Fruit fly (Drosophila melanogaster) whole organism, embryonic: ENCODE data around the gene CG15498.

Experiments used
- Awh ChIP-seq: fragments of 200-800 bp; sonication (Bioruptor generic); IDR thresholded peaks from 2 replicates; pipeline ENCODE4, ENCODE4 v1.3.6; 2022; ENCODE audit warnings: missing biosample characterization, missing genetic modification characterization
- CG10267 ChIP-seq: fragments of 200-800 bp; sonication (Bioruptor generic); optimal IDR thresholded peaks from 2 replicates; lab custom pipeline; 2018; ENCODE audit warnings: missing biosample characterization, mild to moderate bottlenecking, missing genetic modification characterization, moderate library complexity
- CG11723 ChIP-seq: fragments of 200-800 bp; sonication (Bioruptor generic); optimal IDR thresholded peaks from 2 replicates; lab custom pipeline; 2017; ENCODE audit warnings: missing biosample characterization, mild to moderate bottlenecking, missing genetic modification characterization
- CG18599 ChIP-seq: fragments of 200-800 bp; sonication (Bioruptor generic); optimal IDR thresholded peaks from 3 replicates; lab custom pipeline; 2017; ENCODE audit warnings: missing biosample characterization, missing genetic modification characterization, mild to moderate bottlenecking, moderate library complexity, missing genetic modification reagents
- CG2120 ChIP-seq: fragments of 200-800 bp; sonication (Bioruptor generic); optimal IDR thresholded peaks from 3 replicates; lab custom pipeline; 2016; ENCODE audit warnings: missing biosample characterization, missing genetic modification characterization
- CG3281 ChIP-seq: fragments of 200-800 bp; sonication (Bioruptor generic); optimal IDR thresholded peaks from 3 replicates; lab custom pipeline; 2017; ENCODE audit warnings: missing biosample characterization, mild to moderate bottlenecking, missing genetic modification characterization
- CG33213 ChIP-seq: fragments of 200-800 bp; sonication (Bioruptor generic); optimal IDR thresholded peaks from 3 replicates; lab custom pipeline; 2016; ENCODE audit warnings: missing biosample characterization, missing genetic modification characterization
- CG3726 ChIP-seq: fragments of 200-800 bp; sonication (Bioruptor generic); IDR thresholded peaks from 3 replicates; pipeline ENCODE4, ENCODE4 v1.3.6; 2022; ENCODE audit warnings: missing biosample characterization, missing genetic modification characterization
- CG4328 ChIP-seq: fragments of 200-800 bp; sonication (Bioruptor generic); optimal IDR thresholded peaks from 3 replicates; lab custom pipeline; 2017; ENCODE audit warnings: missing biosample characterization, missing genetic modification reagents, missing genetic modification characterization
- CG5245 ChIP-seq: fragments of 200-800 bp; sonication (Bioruptor generic); optimal IDR thresholded peaks from 3 replicates; lab custom pipeline; 2016; ENCODE audit warnings: missing biosample characterization, missing genetic modification characterization
- CG6765 ChIP-seq: fragments of 200-800 bp; sonication (Bioruptor generic); optimal IDR thresholded peaks from 3 replicates; lab custom pipeline; 2017; ENCODE audit warnings: missing biosample characterization, mild to moderate bottlenecking, missing genetic modification characterization
- CG7745 ChIP-seq: fragments of 200-800 bp; sonication (Bioruptor generic); optimal IDR thresholded peaks from 2 replicates; lab custom pipeline; 2018; ENCODE audit warnings: missing biosample characterization, mild to moderate bottlenecking, missing genetic modification characterization, moderate library complexity
- CG9817 ChIP-seq: fragments of 200-800 bp; sonication (Bioruptor generic); optimal IDR thresholded peaks from 2 replicates; lab custom pipeline; 2018; ENCODE audit warnings: missing biosample characterization, mild to moderate bottlenecking, missing genetic modification characterization, moderate library complexity
- CG9932 ChIP-seq: fragments of 200-800 bp; sonication (Bioruptor generic); IDR thresholded peaks from 2 replicates; pipeline ENCODE4 v1.3.6; 2022; ENCODE audit warnings: missing biosample characterization, missing genetic modification characterization
- Chrac-16 ChIP-seq: fragments of 200-800 bp; sonication (Bioruptor generic); optimal IDR thresholded peaks from 3 replicates; lab custom pipeline; 2016; ENCODE audit warnings: missing biosample characterization, missing genetic modification characterization
- Dp ChIP-seq: fragments of 200-800 bp; sonication (Bioruptor generic); optimal IDR thresholded peaks from 2 replicates; lab custom pipeline; 2018; ENCODE audit warnings: missing biosample characterization, mild to moderate bottlenecking, missing genetic modification characterization, moderate library complexity
- Fer2 ChIP-seq: fragments of 200-800 bp; sonication (Bioruptor generic); optimal IDR thresholded peaks from 2 replicates; lab custom pipeline; 2018; ENCODE audit warnings: missing biosample characterization, mild to moderate bottlenecking, missing genetic modification characterization, moderate library complexity
- Gug ChIP-seq: fragments of 200-800 bp; sonication (Bioruptor generic); IDR thresholded peaks from 4 replicates; pipeline ENCODE4 v1.3.6; 2022; ENCODE audit warnings: missing biosample characterization, missing genetic modification characterization
- Nf-YB ChIP-seq: fragments of 200-800 bp; sonication (Bioruptor generic); optimal IDR thresholded peaks from 3 replicates; lab custom pipeline; 2019; ENCODE audit warnings: missing biosample characterization, mild to moderate bottlenecking, missing genetic modification characterization, moderate library complexity
- Nf-YC ChIP-seq: fragments of 200-800 bp; optimal IDR thresholded peaks from 3 replicates; lab custom pipeline; 2019; ENCODE audit warnings: missing biosample characterization, mild to moderate bottlenecking, missing genetic modification characterization, moderate library complexity
- Rx ChIP-seq: fragments of 200-800 bp; sonication (Bioruptor generic); IDR thresholded peaks from 2 replicates; pipeline ENCODE4 v1.3.6; 2022; ENCODE audit warnings: missing biosample characterization, missing genetic modification characterization
- Scr ChIP-seq: fragments of 200-800 bp; sonication (Bioruptor generic); IDR thresholded peaks from 2 replicates; pipeline ENCODE4 v1.3.6; 2022; ENCODE audit warnings: missing biosample characterization, missing genetic modification characterization; ENCODE audit not compliant: partially characterized antibody
- YL-1 ChIP-seq: fragments of 200-800 bp; sonication (Bioruptor generic); optimal IDR thresholded peaks from 3 replicates; lab custom pipeline; 2017; ENCODE audit warnings: missing biosample characterization, mild to moderate bottlenecking, missing genetic modification characterization
- ash1 ChIP-seq: fragments of 200-800 bp; sonication (Bioruptor generic); optimal IDR thresholded peaks from 2 replicates; lab custom pipeline; 2018; ENCODE audit warnings: missing biosample characterization, mild to moderate bottlenecking, missing genetic modification characterization
- croc ChIP-seq: fragments of 200-800 bp; sonication (Bioruptor generic); conservative IDR thresholded peaks from 3 replicates; pipeline ENCODE4 v1.3.6; 2022; ENCODE audit warnings: missing biosample characterization, missing genetic modification characterization
- dm ChIP-seq: fragments of 200-800 bp; sonication (Bioruptor generic); optimal IDR thresholded peaks from 3 replicates; lab custom pipeline; 2016; ENCODE audit warnings: missing biosample characterization, missing genetic modification characterization
- dmrt99B ChIP-seq: fragments of 200-800 bp; sonication (Bioruptor generic); optimal IDR thresholded peaks from 2 replicates; lab custom pipeline; 2018; ENCODE audit warnings: missing biosample characterization, mild to moderate bottlenecking, missing genetic modification characterization, moderate library complexity
- fd64A ChIP-seq: fragments of 200-800 bp; sonication (Bioruptor generic); optimal IDR thresholded peaks from 3 replicates; lab custom pipeline; 2018; ENCODE audit warnings: missing biosample characterization, mild to moderate bottlenecking, missing genetic modification characterization
- gcm2 ChIP-seq: fragments of 200-800 bp; sonication (Bioruptor generic); optimal IDR thresholded peaks from 2 replicates; lab custom pipeline; 2016; ENCODE audit warnings: missing biosample characterization, missing genetic modification characterization
- gsb-n ChIP-seq: fragments of 200-800 bp; sonication (Bioruptor generic); optimal IDR thresholded peaks from 3 replicates; lab custom pipeline; 2018; ENCODE audit warnings: missing biosample characterization, mild to moderate bottlenecking, missing genetic modification characterization
- nmo ChIP-seq: fragments of 200-800 bp; sonication (Bioruptor generic); optimal IDR thresholded peaks from 2 replicates; lab custom pipeline; 2018; ENCODE audit warnings: missing biosample characterization, mild to moderate bottlenecking, missing genetic modification characterization, moderate library complexity
- otp ChIP-seq: fragments of 200-800 bp; sonication (Bioruptor generic); IDR thresholded peaks from 3 replicates; pipeline ENCODE4, ENCODE4 v1.3.6; 2022; ENCODE audit warnings: missing biosample characterization, missing genetic modification characterization
- pb ChIP-seq: fragments of 200-800 bp; sonication (Bioruptor generic); optimal IDR thresholded peaks from 3 replicates; lab custom pipeline; 2016; ENCODE audit warnings: missing biosample characterization, missing genetic modification characterization
- phol ChIP-seq: fragments of 200-800 bp; sonication (Bioruptor generic); optimal IDR thresholded peaks from 3 replicates; lab custom pipeline; 2018; ENCODE audit warnings: missing biosample characterization, mild to moderate bottlenecking, missing genetic modification characterization, moderate library complexity
- ro ChIP-seq: fragments of 200-800 bp; sonication (Bioruptor generic); IDR thresholded peaks from 2 replicates; pipeline ENCODE4 v1.3.6; 2022; ENCODE audit warnings: missing biosample characterization, missing genetic modification characterization
- slou ChIP-seq: fragments of 200-800 bp; sonication (Bioruptor generic); optimal IDR thresholded peaks from 3 replicates; lab custom pipeline; 2016; ENCODE audit warnings: missing biosample characterization, missing genetic modification characterization
- trem ChIP-seq: fragments of 200-800 bp; optimal IDR thresholded peaks from 3 replicates; lab custom pipeline; 2019; ENCODE audit warnings: missing biosample characterization, mild to moderate bottlenecking, missing genetic modification characterization, moderate library complexity
- twi ChIP-seq: fragments of 200-800 bp; optimal IDR thresholded peaks from 2 replicates; lab custom pipeline; 2019; ENCODE audit warnings: missing biosample characterization, mild to moderate bottlenecking, missing genetic modification characterization, moderate library complexity
- z ChIP-seq: fragments of 200-800 bp; sonication (Bioruptor generic); IDR thresholded peaks from 3 replicates; pipeline ENCODE4 v1.3.6; 2022; ENCODE audit warnings: missing biosample characterization, missing genetic modification characterization

Gene CG15498

dm6 chr3R:21534697-21535676, 34.0 kb downstream of the CG15498 start (continued):
- TF ChIP-seq CG10267 (tag; lab: Kevin White, UChicago): peak; percentile 32
- TF ChIP-seq CG9932 (GFP tag; lab: Robert Waterston, UW): no peak
- no peak for TF ChIP-seq CG3281 (GFP tag; lab: Kevin White, UChicago)
- peak; percentile 51 for TF ChIP-seq phol (tag; lab: Kevin White, UChicago)
- TF ChIP-seq Scr (GFP tag; lab: Robert Waterston, UW): no peak
- peak; percentile 59 for TF ChIP-seq twi (tag; lab: Kevin White, UChicago)
- no peak for TF ChIP-seq dm (GFP tag; lab: Kevin White, UChicago)
- no peak for TF ChIP-seq CG2120 (GFP tag; lab: Kevin White, UChicago)
- no peak for TF ChIP-seq CG18599 (GFP tag; lab: Kevin White, UChicago)
- TF ChIP-seq slou (GFP tag; lab: Kevin White, UChicago): no peak
- TF ChIP-seq otp (GFP tag; lab: Robert Waterston, UW): no peak
- TF ChIP-seq CG11723 (GFP tag; lab: Kevin White, UChicago): no peak
- peak; percentile 24 for TF ChIP-seq trem (tag; lab: Kevin White, UChicago)

dm6 chr3R:21534256-21534655, 34.7 kb downstream of the CG15498 start:
- no peak for TF ChIP-seq ash1 (GFP tag; lab: Kevin White, UChicago)
- TF ChIP-seq Chrac-16: no peak
- TF ChIP-seq Dp (GFP tag; lab: Kevin White, UChicago): no peak
- TF ChIP-seq CG5245 (GFP tag; lab: Kevin White, UChicago): no peak
- no peak for TF ChIP-seq ro (GFP tag; lab: Robert Waterston, UW)
- no peak for TF ChIP-seq CG4328 (GFP tag; lab: Kevin White, UChicago)
- no peak for TF ChIP-seq CG33213 (GFP tag; lab: Kevin White, UChicago)
- no peak for TF ChIP-seq Awh (GFP tag; lab: Robert Waterston, UW)
- no peak for TF ChIP-seq gcm2 (GFP tag; lab: Kevin White, UChicago)
- TF ChIP-seq pb (GFP tag; lab: Kevin White, UChicago): no peak
- TF ChIP-seq Fer2 (tag; lab: Kevin White, UChicago): no peak
- TF ChIP-seq CG7745: no peak
- TF ChIP-seq CG6765 (GFP tag; lab: Kevin White, UChicago): no peak
- no peak for TF ChIP-seq croc
- TF ChIP-seq YL-1 (GFP tag; lab: Kevin White, UChicago): no peak
- peak; percentile 70 for TF ChIP-seq Nf-YB (GFP tag; lab: Kevin White, UChicago)
- no peak for TF ChIP-seq CG9817
- TF ChIP-seq gsb-n (tag; lab: Kevin White, UChicago): no peak
- TF ChIP-seq z (GFP tag; lab: Robert Waterston, UW): 0 out of 3 replicates have a peak, but pooled peaks have one; percentile 12
- TF ChIP-seq nmo (GFP tag; lab: Kevin White, UChicago): no peak
- TF ChIP-seq Rx (GFP tag; lab: Robert Waterston, UW): no peak
- TF ChIP-seq Nf-YC (tag; lab: Kevin White, UChicago): peak; percentile 76
- no peak for TF ChIP-seq dmrt99B (tag; lab: Kevin White, UChicago)
- no peak for TF ChIP-seq fd64A
- TF ChIP-seq Gug (GFP tag; lab: Robert Waterston, UW): no peak
- 0 out of 3 replicates have a peak, but pooled peaks have one; percentile 36 for TF ChIP-seq CG3726 (GFP tag; lab: Robert Waterston, UW)
